Fruit fly (Drosophila melanogaster) whole organism, embryonic: Measurements from ENCODE around the gene TTLL1A.

Source experiments
- Abd-B ChIP-seq: fragments of 200-800 bp; sonication (Bioruptor generic); optimal IDR thresholded peaks from 2 replicates; lab custom pipeline; 2018; ENCODE audit warnings: missing biosample characterization, mild to moderate bottlenecking, missing genetic modification characterization, moderate library complexity
- Aef1 ChIP-seq: fragments of 200-800 bp; sonication (Bioruptor generic); IDR thresholded peaks from 3 replicates; pipeline ENCODE4 v1.3.6; 2022; ENCODE audit warnings: missing biosample characterization, missing genetic modification characterization
- B-H1 ChIP-seq: fragments of 200-800 bp; sonication (Bioruptor generic); IDR thresholded peaks from 3 replicates; pipeline ENCODE4 v1.3.6; 2022; ENCODE audit warnings: missing biosample characterization, missing genetic modification characterization
- CG11093 ChIP-seq: fragments of 200-800 bp; sonication (Bioruptor generic); IDR thresholded peaks from 3 replicates; pipeline ENCODE4 v1.3.6; 2022; ENCODE audit warnings: missing biosample characterization, missing genetic modification characterization
- CG11723 ChIP-seq: fragments of 200-800 bp; sonication (Bioruptor generic); optimal IDR thresholded peaks from 2 replicates; lab custom pipeline; 2017; ENCODE audit warnings: missing biosample characterization, mild to moderate bottlenecking, missing genetic modification characterization
- CG12744 ChIP-seq: fragments of 200-800 bp; sonication (Bioruptor generic); optimal IDR thresholded peaks from 2 replicates; lab custom pipeline; 2016; ENCODE audit warnings: missing biosample characterization, missing genetic modification characterization
- CG13424 ChIP-seq: fragments of 200-800 bp; sonication (Bioruptor generic); optimal IDR thresholded peaks from 2 replicates; lab custom pipeline; 2019; ENCODE audit warnings: missing biosample characterization, mild to moderate bottlenecking, missing genetic modification characterization, moderate library complexity
- CG13775 ChIP-seq: fragments of 200-800 bp; sonication (Bioruptor generic); optimal IDR thresholded peaks from 3 replicates; lab custom pipeline; 2017; ENCODE audit warnings: missing biosample characterization, mild to moderate bottlenecking, missing genetic modification characterization
- CG14965 ChIP-seq: fragments of 200-800 bp; sonication (Bioruptor generic); optimal IDR thresholded peaks from 2 replicates; lab custom pipeline; 2016; ENCODE audit warnings: missing biosample characterization, missing genetic modification characterization, borderline replicate concordance
- CG16813 ChIP-seq: fragments of 200-800 bp; sonication (Bioruptor generic); IDR thresholded peaks from 3 replicates; pipeline ENCODE4 v1.3.6; 2022; ENCODE audit warnings: missing biosample characterization, missing genetic modification characterization; ENCODE audit not compliant: partially characterized antibody
- CG17385 ChIP-seq: fragments of 200-800 bp; sonication (Bioruptor generic); optimal IDR thresholded peaks from 3 replicates; lab custom pipeline; 2018; ENCODE audit warnings: missing biosample characterization, mild to moderate bottlenecking, missing genetic modification characterization
- CG18764 ChIP-seq: fragments of 200-800 bp; sonication (Bioruptor generic); optimal IDR thresholded peaks from 3 replicates; lab custom pipeline; 2016; ENCODE audit warnings: missing biosample characterization, missing genetic modification characterization
- CG3281 ChIP-seq: fragments of 200-800 bp; sonication (Bioruptor generic); optimal IDR thresholded peaks from 3 replicates; lab custom pipeline; 2017; ENCODE audit warnings: missing biosample characterization, mild to moderate bottlenecking, missing genetic modification characterization
- CG34376 ChIP-seq: fragments of 200-800 bp; sonication (Bioruptor generic); optimal IDR thresholded peaks from 2 replicates; lab custom pipeline; 2018; ENCODE audit warnings: missing biosample characterization, mild to moderate bottlenecking, missing genetic modification characterization
- CG4360 ChIP-seq: fragments of 200-800 bp; sonication (Bioruptor generic); IDR thresholded peaks from 2 replicates; pipeline ENCODE4 v1.3.6; 2022; ENCODE audit warnings: missing biosample characterization, missing genetic modification characterization
- CG4424 ChIP-seq: fragments of 200-800 bp; sonication (Bioruptor generic); optimal IDR thresholded peaks from 3 replicates; lab custom pipeline; 2016; ENCODE audit warnings: missing biosample characterization, missing genetic modification characterization
- CG5953 ChIP-seq: fragments of 200-800 bp; sonication (Bioruptor generic); IDR thresholded peaks from 2 replicates; pipeline ENCODE4 v1.3.6; 2022; ENCODE audit warnings: missing biosample characterization, missing genetic modification characterization
- CG9876 ChIP-seq: fragments of 200-800 bp; sonication (Bioruptor generic); optimal IDR thresholded peaks from 2 replicates; lab custom pipeline; 2016; ENCODE audit warnings: missing biosample characterization, missing genetic modification characterization
- CkIIα-i1 ChIP-seq: fragments of 200-800 bp; sonication (Bioruptor generic); IDR thresholded peaks from 2 replicates; pipeline ENCODE4 v1.3.6; 2022; ENCODE audit warnings: missing biosample characterization, missing genetic modification characterization
- CoRest ChIP-seq: fragments of 200-800 bp; sonication (Bioruptor generic); optimal IDR thresholded peaks from 3 replicates; lab custom pipeline; 2018; ENCODE audit warnings: missing biosample characterization, mild to moderate bottlenecking, missing genetic modification characterization, moderate library complexity
- Dfd ChIP-seq, 2 experiments: fragments of >200 bp; optimal IDR thresholded peaks; 2 replicates each; lab custom pipeline; 2017; ENCODE audit warnings: missing biosample characterization in 2 of 2, missing genetic modification characterization in 2 of 2
- Fer3 ChIP-seq: fragments of 200-800 bp; sonication (Bioruptor generic); optimal IDR thresholded peaks from 2 replicates; lab custom pipeline; 2018; ENCODE audit warnings: missing biosample characterization, mild to moderate bottlenecking, missing genetic modification characterization, moderate library complexity
- H15 ChIP-seq: fragments of 200-800 bp; sonication (Bioruptor generic); IDR thresholded peaks from 3 replicates; pipeline ENCODE4 v1.3.6; 2022; ENCODE audit warnings: missing biosample characterization, missing genetic modification characterization
- Hr3 ChIP-seq: fragments of 200-800 bp; sonication (Bioruptor generic); optimal IDR thresholded peaks from 3 replicates; lab custom pipeline; 2016; ENCODE audit warnings: missing biosample characterization, missing genetic modification characterization
- Lim3 ChIP-seq: fragments of 200-800 bp; sonication (Bioruptor generic); IDR thresholded peaks from 2 replicates; pipeline ENCODE4 v1.3.6; 2022; ENCODE audit warnings: missing biosample characterization, missing genetic modification characterization
- MBD-R2 ChIP-seq: fragments of 200-800 bp; sonication (Bioruptor generic); IDR thresholded peaks from 2 replicates; pipeline ENCODE4 v1.3.6; 2022; ENCODE audit warnings: missing biosample characterization, missing genetic modification characterization
- Mad ChIP-seq: fragments of 200-800 bp; sonication (Bioruptor generic); optimal IDR thresholded peaks from 2 replicates; lab custom pipeline; 2016; ENCODE audit warnings: missing biosample characterization, missing genetic modification characterization
- Max ChIP-seq: fragments of 200-800 bp; sonication (Bioruptor generic); optimal IDR thresholded peaks from 2 replicates; lab custom pipeline; 2016; ENCODE audit warnings: missing biosample characterization, mild to moderate bottlenecking, missing genetic modification characterization
- Med ChIP-seq: fragments of 200-800 bp; sonication (Bioruptor generic); peaks from one replicate; lab custom pipeline; 2016; ENCODE audit warnings: missing biosample characterization, missing genetic modification characterization, mild to moderate bottlenecking, inconsistent platforms, moderate library complexity
- NK7.1 ChIP-seq: fragments of 200-800 bp; sonication (Bioruptor generic); optimal IDR thresholded peaks from 3 replicates; lab custom pipeline; 2016; ENCODE audit warnings: missing biosample characterization, missing genetic modification characterization
- Opbp ChIP-seq: fragments of 200-800 bp; sonication (Bioruptor generic); IDR thresholded peaks from 3 replicates; pipeline ENCODE4 v1.3.6; 2022; ENCODE audit warnings: missing biosample characterization, missing genetic modification characterization; ENCODE audit not compliant: partially characterized antibody
- Xrp1 ChIP-seq: fragments of 200-800 bp; sonication (Bioruptor generic); IDR thresholded peaks from 2 replicates; pipeline ENCODE4 v1.3.6; 2022; ENCODE audit warnings: missing biosample characterization, missing genetic modification characterization
- abd-A ChIP-seq: fragments of 200-800 bp; sonication (Bioruptor generic); optimal IDR thresholded peaks from 3 replicates; lab custom pipeline; 2019; ENCODE audit warnings: missing biosample characterization, mild to moderate bottlenecking, missing genetic modification characterization, moderate library complexity
- ara ChIP-seq: fragments of 200-800 bp; sonication (Bioruptor generic); IDR thresholded peaks from 2 replicates; pipeline ENCODE4 v1.3.6; 2022; ENCODE audit warnings: missing biosample characterization, missing genetic modification characterization
- bab2 ChIP-seq: fragments of 200-800 bp; sonication (Bioruptor generic); optimal IDR thresholded peaks from 2 replicates; lab custom pipeline; 2016; ENCODE audit warnings: missing biosample characterization, missing genetic modification characterization
- bigmax ChIP-seq: fragments of 200-800 bp; sonication (Bioruptor generic); optimal IDR thresholded peaks from 2 replicates; lab custom pipeline; 2018; ENCODE audit warnings: missing biosample characterization, mild to moderate bottlenecking, missing genetic modification characterization
- cato ChIP-seq: fragments of 200-800 bp; sonication (Bioruptor generic); optimal IDR thresholded peaks from 2 replicates; lab custom pipeline; 2016; ENCODE audit warnings: missing biosample characterization, missing genetic modification characterization, borderline replicate concordance
- caup ChIP-seq: fragments of 200-800 bp; sonication (Bioruptor generic); optimal IDR thresholded peaks from 3 replicates; lab custom pipeline; 2017; ENCODE audit warnings: missing biosample characterization, mild to moderate bottlenecking, missing genetic modification characterization, moderate library complexity; ENCODE audit not compliant: severe bottlenecking
- chm ChIP-seq: fragments of 200-800 bp; sonication (Bioruptor generic); IDR thresholded peaks from 2 replicates; pipeline ENCODE4 v1.3.6; 2022; ENCODE audit warnings: missing biosample characterization, missing genetic modification characterization
- cwo ChIP-seq: fragments of 200-800 bp; sonication (Bioruptor generic); optimal IDR thresholded peaks from 3 replicates; lab custom pipeline; 2017; ENCODE audit warnings: missing biosample characterization, missing genetic modification characterization, mild to moderate bottlenecking, moderate library complexity, missing genetic modification reagents
- dpn ChIP-seq, 2 experiments: fragments of 200-800 bp; sonication (Bioruptor generic); optimal IDR thresholded peaks; 3 replicates each; lab custom pipeline; 2016; ENCODE audit warnings: missing biosample characterization in 2 of 2, missing genetic modification characterization in 2 of 2
- exex ChIP-seq: fragments of 200-800 bp; sonication (Bioruptor generic); optimal IDR thresholded peaks from 4 replicates; lab custom pipeline; 2018; ENCODE audit warnings: missing biosample characterization, mild to moderate bottlenecking, missing genetic modification characterization, moderate library complexity
- eyg ChIP-seq: fragments of 200-800 bp; sonication (Bioruptor generic); optimal IDR thresholded peaks from 3 replicates; lab custom pipeline; 2016; ENCODE audit warnings: missing biosample characterization, missing genetic modification characterization
- ftz-f1 ChIP-seq: fragments of 200-800 bp; sonication (Bioruptor generic); optimal IDR thresholded peaks from 2 replicates; lab custom pipeline; 2016; ENCODE audit warnings: missing biosample characterization, missing genetic modification characterization
- gsb-n ChIP-seq: fragments of 200-800 bp; sonication (Bioruptor generic); optimal IDR thresholded peaks from 3 replicates; lab custom pipeline; 2018; ENCODE audit warnings: missing biosample characterization, mild to moderate bottlenecking, missing genetic modification characterization
- luna ChIP-seq: fragments of 200-800 bp; sonication (Bioruptor generic); optimal IDR thresholded peaks from 2 replicates; lab custom pipeline; 2016; ENCODE audit warnings: missing biosample characterization, missing genetic modification characterization
- onecut ChIP-seq: fragments of 200-800 bp; sonication (Bioruptor generic); IDR thresholded peaks from 2 replicates; pipeline ENCODE4 v1.3.6; 2022; ENCODE audit warnings: missing biosample characterization, missing genetic modification characterization
- pfk ChIP-seq: fragments of 200-800 bp; sonication (Bioruptor generic); optimal IDR thresholded peaks from 2 replicates; lab custom pipeline; 2018; ENCODE audit warnings: missing biosample characterization, mild to moderate bottlenecking, missing genetic modification characterization, moderate library complexity
- sob ChIP-seq: fragments of 200-800 bp; sonication (Bioruptor generic); IDR thresholded peaks from 2 replicates; pipeline ENCODE4 v1.3.6; 2022; ENCODE audit warnings: missing biosample characterization, missing genetic modification characterization
- tin ChIP-seq: fragments of 200-800 bp; sonication (Bioruptor generic); optimal IDR thresholded peaks from 3 replicates; lab custom pipeline; 2016; ENCODE audit warnings: missing biosample characterization, missing genetic modification characterization
- tx ChIP-seq: fragments of 200-800 bp; sonication (Bioruptor generic); optimal IDR thresholded peaks from 2 replicates; lab custom pipeline; 2016; ENCODE audit warnings: missing biosample characterization, missing genetic modification characterization

Gene TTLL1A

DNA sequence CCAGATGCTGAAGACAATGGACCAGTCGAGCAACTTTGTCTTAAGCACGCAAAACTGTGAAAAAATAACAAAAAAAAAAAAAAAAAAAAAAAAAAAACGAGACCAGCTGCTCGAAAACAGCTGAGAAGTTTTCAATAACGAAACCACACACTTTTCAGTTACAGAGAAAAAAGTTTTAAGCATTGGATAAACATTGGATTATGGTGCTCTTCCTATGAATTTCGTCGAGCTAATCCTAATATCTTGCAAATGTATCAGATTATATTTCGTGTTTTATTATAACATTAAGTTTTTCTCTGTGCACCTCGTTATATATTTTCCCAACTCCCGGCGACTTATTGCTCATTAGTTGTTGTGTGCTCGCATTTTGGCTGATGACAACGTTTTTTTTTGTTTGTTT, 25.9 kb downstream of the TTLL1A start (continued):
- no peak for TF ChIP-seq abd-A
- peak; percentile 57 for TF ChIP-seq CG13424
- TF ChIP-seq CoRest (tag; lab: Kevin White, UChicago), result peak; percentile 40
- TF ChIP-seq CG11093, result no peak
- peak; percentile 24 for TF ChIP-seq caup (GFP tag; lab: Kevin White, UChicago)
- TF ChIP-seq dpn (GFP tag; optimal IDR thresholded peaks at IDR 0.05; lab: Kevin White, UChicago), result peak; percentile 41 to 50
- peak; percentile 43 for TF ChIP-seq bab2 (GFP tag; lab: Kevin White, UChicago)
- no peak for TF ChIP-seq CG4360
- TF ChIP-seq Aef1, result peak; percentile 43; the same call in 2 of the 3 replicates
- no peak for TF ChIP-seq CG5953 (GFP tag; lab: Robert Waterston, UW)
- no peak for TF ChIP-seq CG13775
- TF ChIP-seq Xrp1 (GFP tag; lab: Robert Waterston, UW), result peak; percentile 67; the same call in 1 of the 2 replicates
- no peak for TF ChIP-seq pfk (GFP tag; lab: Kevin White, UChicago)
- TF ChIP-seq eyg (GFP tag; lab: Kevin White, UChicago), result no peak
- no peak for TF ChIP-seq gsb-n (tag; lab: Kevin White, UChicago)
- TF ChIP-seq CG12744, result peak; percentile 36
- 0 out of 3 replicates have a peak, but pooled peaks have one; percentile 38 for TF ChIP-seq H15
- TF ChIP-seq exex (tag; lab: Kevin White, UChicago), result no peak
- no peak for TF ChIP-seq CG9876
- no peak for TF ChIP-seq Opbp (GFP tag; lab: Robert Waterston, UW)
- TF ChIP-seq CG11723 (GFP tag; lab: Kevin White, UChicago), result no peak
- TF ChIP-seq CG34376, result no peak
- TF ChIP-seq luna (GFP tag; lab: Kevin White, UChicago), result no peak
- TF ChIP-seq Lim3 (GFP tag; lab: Robert Waterston, UW), result no peak
- TF ChIP-seq B-H1 (GFP tag; lab: Robert Waterston, UW), result peak; percentile 30; the same call in 2 of the 3 replicates
- TF ChIP-seq tin (GFP tag; lab: Kevin White, UChicago), result peak; percentile 32
- peak; percentile 7 for TF ChIP-seq CG18764 (GFP tag; lab: Kevin White, UChicago)
- TF ChIP-seq bigmax (GFP tag; lab: Kevin White, UChicago), result no peak
- peak; percentile 25 for TF ChIP-seq Abd-B (GFP tag; lab: Kevin White, UChicago)
- TF ChIP-seq CG3281 (GFP tag; lab: Kevin White, UChicago), result peak; percentile 27
- 0 out of 2 replicates have a peak, but pooled peaks have one; percentile 35 for TF ChIP-seq ara (GFP tag; lab: Robert Waterston, UW)
- no peak for TF ChIP-seq CkIIα-i1 (GFP tag; lab: Robert Waterston, UW)
- peak; percentile 23 for TF ChIP-seq onecut
- TF ChIP-seq chm (GFP tag; lab: Robert Waterston, UW), result no peak
- TF ChIP-seq Max (GFP tag; lab: Kevin White, UChicago), result no peak
- TF ChIP-seq cato, result no peak
- no peak for TF ChIP-seq NK7.1 (GFP tag; lab: Kevin White, UChicago)
- no peak; the same call in 1 of the 2 replicates for TF ChIP-seq MBD-R2
- peak; percentile 6 for TF ChIP-seq tx (GFP tag; lab: Kevin White, UChicago)
- no peak for TF ChIP-seq Dfd (GFP tag; optimal IDR thresholded peaks at IDR 0.05; lab: Kevin White, UChicago)
- peak; percentile 44 for TF ChIP-seq Fer3
- no peak for TF ChIP-seq CG14965 (GFP tag; lab: Kevin White, UChicago)
- TF ChIP-seq Mad, result no peak
- TF ChIP-seq cwo, result peak; percentile 34
- TF ChIP-seq CG16813 (GFP tag; lab: Robert Waterston, UW), result no peak
- TF ChIP-seq Med (GFP tag; lab: Kevin White, UChicago), result peak; percentile 80
- TF ChIP-seq sob, result 0 out of 2 replicates have a peak, but pooled peaks have one; percentile 56
- peak; percentile 30 for TF ChIP-seq CG17385 (GFP tag; lab: Kevin White, UChicago)
- TF ChIP-seq ftz-f1 (GFP tag; lab: Kevin White, UChicago), result no peak
- TF ChIP-seq Hr3, result peak; percentile 23
- peak; percentile 41 for TF ChIP-seq CG4424 (GFP tag; lab: Kevin White, UChicago)
